Fruit fly (Drosophila melanogaster) whole organism, prepupa: ENCODE results near the gene CG10481.

Experiments used
- Blimp-1 ChIP-seq: fragments of 200-800 bp; sonication (Bioruptor generic); optimal IDR thresholded peaks from 3 replicates; lab custom pipeline; 2017; ENCODE audit warnings: missing biosample characterization, missing genetic modification characterization, mild to moderate bottlenecking, moderate library complexity, missing genetic modification reagents
- CG10631 ChIP-seq: fragments of 200-800 bp; sonication (Bioruptor generic); optimal IDR thresholded peaks from 2 replicates; lab custom pipeline; 2016; ENCODE audit warnings: missing biosample characterization, missing genetic modification characterization
- CG11294 ChIP-seq: fragments of 200-800 bp; sonication (Bioruptor generic); IDR thresholded peaks from 2 replicates; pipeline ENCODE4 v1.3.6; 2022; ENCODE audit warnings: missing biosample characterization, missing genetic modification characterization
- CG11762 ChIP-seq: fragments of 200-800 bp; sonication (Bioruptor generic); optimal IDR thresholded peaks from 3 replicates; lab custom pipeline; 2016; ENCODE audit warnings: missing biosample characterization, missing genetic modification characterization; ENCODE audit not compliant: insufficient read depth
- CG11902 ChIP-seq: fragments of 200-800 bp; sonication (Bioruptor generic); optimal IDR thresholded peaks from 3 replicates; lab custom pipeline; 2016; ENCODE audit warnings: missing biosample characterization, missing genetic modification characterization
- CG16779 ChIP-seq: fragments of 200-800 bp; sonication (Bioruptor generic); optimal IDR thresholded peaks from 3 replicates; lab custom pipeline; 2017; ENCODE audit warnings: missing biosample characterization, mild to moderate bottlenecking, missing genetic modification characterization
- CG3032 ChIP-seq: fragments of 200-800 bp; optimal IDR thresholded peaks from 2 replicates; lab custom pipeline; 2019; ENCODE audit warnings: missing biosample characterization, mild to moderate bottlenecking, missing genetic modification characterization, moderate library complexity
- CG31627 ChIP-seq: fragments of 200-800 bp; sonication (Bioruptor generic); optimal IDR thresholded peaks from 3 replicates; lab custom pipeline; 2016; ENCODE audit warnings: missing biosample characterization, missing genetic modification characterization
- CG32006 ChIP-seq: fragments of 200-800 bp; sonication (Bioruptor generic); optimal IDR thresholded peaks from 3 replicates; lab custom pipeline; 2017; ENCODE audit warnings: missing biosample characterization, mild to moderate bottlenecking, missing genetic modification characterization
- CG34406 ChIP-seq: fragments of 200-800 bp; sonication (Bioruptor generic); optimal IDR thresholded peaks from 3 replicates; lab custom pipeline; 2016; ENCODE audit warnings: missing biosample characterization, missing genetic modification characterization
- CG3919 ChIP-seq: fragments of 200-800 bp; sonication (Bioruptor generic); optimal IDR thresholded peaks from 3 replicates; lab custom pipeline; 2016; ENCODE audit warnings: missing biosample characterization, missing genetic modification characterization
- CG4318 ChIP-seq: fragments of 200-800 bp; sonication (Bioruptor generic); optimal IDR thresholded peaks from 3 replicates; lab custom pipeline; 2017; ENCODE audit warnings: missing biosample characterization, mild to moderate bottlenecking, missing genetic modification characterization
- CG6163 ChIP-seq: fragments of 200-800 bp; sonication (Bioruptor generic); IDR thresholded peaks from 3 replicates; pipeline ENCODE4 v1.3.6; 2022; ENCODE audit warnings: missing biosample characterization, missing genetic modification characterization
- CG6792 ChIP-seq: fragments of 200-800 bp; sonication (Bioruptor generic); optimal IDR thresholded peaks from 3 replicates; lab custom pipeline; 2016; ENCODE audit warnings: missing biosample characterization, missing genetic modification characterization
- CG6854 ChIP-seq: fragments of 200-800 bp; sonication (Bioruptor generic); optimal IDR thresholded peaks from 2 replicates; lab custom pipeline; 2017; ENCODE audit warnings: missing biosample characterization, mild to moderate bottlenecking, missing genetic modification characterization
- CG7368 ChIP-seq: fragments of 200-800 bp; sonication (Bioruptor generic); optimal IDR thresholded peaks from 3 replicates; lab custom pipeline; 2016; ENCODE audit warnings: missing biosample characterization, missing genetic modification characterization
- CG8632 ChIP-seq: fragments of 200-800 bp; sonication (Bioruptor generic); optimal IDR thresholded peaks from 3 replicates; lab custom pipeline; 2016; ENCODE audit warnings: missing biosample characterization, missing genetic modification characterization
- Eip75B ChIP-seq: fragments of 200-800 bp; sonication (Bioruptor generic); optimal IDR thresholded peaks from 3 replicates; lab custom pipeline; 2016; ENCODE audit warnings: missing biosample characterization, missing genetic modification characterization
- Eip78C ChIP-seq: fragments of 200-800 bp; sonication (Bioruptor generic); peaks from one replicate; lab custom pipeline; 2016; ENCODE audit warnings: missing biosample characterization, missing genetic modification characterization
- Eip93F ChIP-seq: fragments of 200-800 bp; sonication (Bioruptor generic); optimal IDR thresholded peaks from 2 replicates; lab custom pipeline; 2016; ENCODE audit warnings: missing biosample characterization, mild to moderate bottlenecking, missing genetic modification characterization
- Ets21C ChIP-seq: fragments of 200-800 bp; sonication (Bioruptor generic); optimal IDR thresholded peaks from 3 replicates; lab custom pipeline; 2016; ENCODE audit warnings: missing biosample characterization, missing genetic modification characterization
- Hr38 ChIP-seq: sonication (Bioruptor generic); optimal IDR thresholded peaks from 2 replicates; lab custom pipeline; 2016; ENCODE audit warnings: missing biosample characterization, missing genetic modification characterization
- Hr39 ChIP-seq: fragments of 200-800 bp; sonication (Bioruptor generic); optimal IDR thresholded peaks from 2 replicates; lab custom pipeline; 2016; ENCODE audit warnings: missing biosample characterization, missing genetic modification characterization
- Hr4 ChIP-seq: fragments of 200-800 bp; sonication (Bioruptor generic); optimal IDR thresholded peaks from 3 replicates; lab custom pipeline; 2016; ENCODE audit warnings: missing biosample characterization, missing genetic modification characterization
- Met ChIP-seq: fragments of 200-800 bp; sonication (Bioruptor generic); optimal IDR thresholded peaks from 3 replicates; lab custom pipeline; 2016; ENCODE audit warnings: missing biosample characterization, missing genetic modification characterization
- OdsH ChIP-seq: fragments of 200-800 bp; sonication (Bioruptor generic); optimal IDR thresholded peaks from 3 replicates; lab custom pipeline; 2016; ENCODE audit warnings: missing biosample characterization, missing genetic modification characterization
- Smox ChIP-seq: fragments of 200-800 bp; sonication (Bioruptor generic); optimal IDR thresholded peaks from 3 replicates; lab custom pipeline; 2016; ENCODE audit warnings: missing biosample characterization, missing genetic modification characterization
- Sox102F ChIP-seq: fragments of 200-800 bp; sonication (Bioruptor generic); optimal IDR thresholded peaks from 2 replicates; lab custom pipeline; 2016; ENCODE audit warnings: missing biosample characterization, mild to moderate bottlenecking, missing genetic modification characterization
- Sox14 ChIP-seq: fragments of 200-800 bp; sonication (Bioruptor generic); optimal IDR thresholded peaks from 3 replicates; lab custom pipeline; 2016; ENCODE audit warnings: missing biosample characterization, missing genetic modification characterization
- Sox15 ChIP-seq: fragments of 200-800 bp; sonication (Bioruptor generic); optimal IDR thresholded peaks from 3 replicates; lab custom pipeline; 2016; ENCODE audit warnings: missing biosample characterization, missing genetic modification characterization
- achi ChIP-seq: fragments of 200-800 bp; sonication (Bioruptor generic); optimal IDR thresholded peaks from 3 replicates; lab custom pipeline; 2016; ENCODE audit warnings: missing biosample characterization, missing genetic modification characterization
- acj6 ChIP-seq: fragments of 200-800 bp; sonication (Bioruptor generic); optimal IDR thresholded peaks from 3 replicates; lab custom pipeline; 2016; ENCODE audit warnings: missing biosample characterization, missing genetic modification characterization
- cyc ChIP-seq: fragments of 200-800 bp; sonication (Bioruptor generic); optimal IDR thresholded peaks from 3 replicates; lab custom pipeline; 2016; ENCODE audit warnings: missing biosample characterization, missing genetic modification characterization
- dac ChIP-seq: fragments of 200-800 bp; sonication (Bioruptor generic); optimal IDR thresholded peaks from 2 replicates; lab custom pipeline; 2017; ENCODE audit warnings: missing biosample characterization, mild to moderate bottlenecking, missing genetic modification characterization
- dsx ChIP-seq: fragments of 200-800 bp; optimal IDR thresholded peaks from 3 replicates; lab custom pipeline; 2019; ENCODE audit warnings: missing biosample characterization, mild to moderate bottlenecking, missing genetic modification characterization, moderate library complexity; ENCODE audit not compliant: poor library complexity, severe bottlenecking
- eg ChIP-seq: fragments of 200-800 bp; sonication (Bioruptor generic); IDR thresholded peaks from 3 replicates; pipeline ENCODE4 v1.3.6; 2022; ENCODE audit warnings: missing biosample characterization, missing genetic modification characterization
- esn ChIP-seq: fragments of 200-800 bp; sonication (Bioruptor generic); optimal IDR thresholded peaks from 2 replicates; lab custom pipeline; 2016; ENCODE audit warnings: missing biosample characterization, mild to moderate bottlenecking, missing genetic modification characterization, moderate library complexity
- fd85E ChIP-seq: fragments of 200-800 bp; sonication (Bioruptor generic); optimal IDR thresholded peaks from 3 replicates; lab custom pipeline; 2016; ENCODE audit warnings: missing biosample characterization, missing genetic modification characterization
- lz ChIP-seq: fragments of 200-800 bp; sonication (Bioruptor generic); optimal IDR thresholded peaks from 3 replicates; lab custom pipeline; 2016; ENCODE audit warnings: missing biosample characterization, missing genetic modification characterization
- pdm3 ChIP-seq: fragments of 200-800 bp; sonication (Bioruptor generic); optimal IDR thresholded peaks from 3 replicates; lab custom pipeline; 2016; ENCODE audit warnings: missing biosample characterization, missing genetic modification characterization
- salr ChIP-seq, 2 experiments: fragments of 200-800 bp; sonication (Bioruptor generic); optimal IDR thresholded peaks; 3 replicates each; lab custom pipeline; 2016 to 2018; ENCODE audit warnings: missing biosample characterization in 2 of 2, missing genetic modification characterization in 2 of 2, mild to moderate bottlenecking in 1 of 2
- ss ChIP-seq, 2 experiments: fragments of 200-800 bp; sonication (Bioruptor generic); optimal IDR thresholded peaks; 2 replicates in 1 of 2; 3 replicates in 1 of 2; lab custom pipeline; 2017 to 2018; ENCODE audit warnings: mild to moderate bottlenecking in 2 of 2, missing biosample characterization in 2 of 2, missing genetic modification characterization in 2 of 2, moderate library complexity in 1 of 2
- svp ChIP-seq: fragments of 200-800 bp; sonication (Bioruptor generic); peaks from one replicate; lab custom pipeline; 2016; ENCODE audit warnings: missing biosample characterization, missing genetic modification characterization
- topi ChIP-seq: fragments of 200-800 bp; sonication (Bioruptor generic); optimal IDR thresholded peaks from 3 replicates; lab custom pipeline; 2016; ENCODE audit warnings: missing biosample characterization, missing genetic modification characterization

CG10481 gene

dm6 chr2L:19894826-19895225, 2.5 kb upstream of the CG10481 start (continued):
- TF ChIP-seq Ets21C (no peak), CG6854 (GFP tag; lab: Kevin White, UChicago) (no peak), Sox15 (no peak), eg (GFP tag; lab: Robert Waterston, UW) (0 out of 3 replicates have a peak, but pooled peaks have one; percentile 36), esn (GFP tag; lab: Kevin White, UChicago) (no peak), Sox102F (GFP tag; lab: Kevin White, UChicago) (no peak), ss (GFP tag; optimal IDR thresholded peaks at IDR 0.05; lab: Kevin White, UChicago) (peak; percentile 18 to 43), CG11762 (GFP tag; lab: Kevin White, UChicago) (no peak), OdsH (no peak), Blimp-1 (no peak)

dm6 chr2L:19888347-19888746, 4.0 kb downstream of the CG10481 start:
- TF ChIP-seq dsx (GFP tag; lab: Kevin White, UChicago) (no peak), acj6 (GFP tag; lab: Kevin White, UChicago) (no peak), CG32006 (GFP tag; lab: Kevin White, UChicago) (no peak), achi (no peak), CG4318 (no peak), CG11762 (GFP tag; lab: Kevin White, UChicago) (no peak), Ets21C (no peak), Eip93F (no peak), CG7368 (no peak), lz (GFP tag; lab: Kevin White, UChicago) (no peak), cyc (GFP tag; lab: Kevin White, UChicago) (no peak), Hr38 (GFP tag; lab: Kevin White, UChicago) (no peak), CG16779 (tag; lab: Kevin White, UChicago) (no peak), CG11294 (GFP tag; lab: Robert Waterston, UW) (no peak), CG8632 (no peak)

dm6 chr2L:19887468-19887867, 4.9 kb downstream of the CG10481 start:
- peak; percentile 58 for TF ChIP-seq esn (GFP tag; lab: Kevin White, UChicago)
- no peak for TF ChIP-seq Blimp-1
- peak; percentile 21 for TF ChIP-seq CG6792 (GFP tag; lab: Kevin White, UChicago)
- TF ChIP-seq cyc (GFP tag; lab: Kevin White, UChicago): peak; percentile 73
- TF ChIP-seq lz (GFP tag; lab: Kevin White, UChicago): peak; percentile 64
- TF ChIP-seq Sox14 (GFP tag; lab: Kevin White, UChicago): peak; percentile 51
- TF ChIP-seq topi (GFP tag; lab: Kevin White, UChicago): peak; percentile 29
- peak; percentile 41 for TF ChIP-seq acj6 (GFP tag; lab: Kevin White, UChicago)
- TF ChIP-seq OdsH: peak; percentile 26
- TF ChIP-seq CG3919 (GFP tag; lab: Kevin White, UChicago): peak; percentile 53
- no peak for TF ChIP-seq fd85E (GFP tag; lab: Kevin White, UChicago)
- TF ChIP-seq Smox (GFP tag; lab: Kevin White, UChicago): peak; percentile 39
- no peak for TF ChIP-seq CG34406 (GFP tag; lab: Kevin White, UChicago)
- peak; percentile 19 for TF ChIP-seq svp (GFP tag; lab: Kevin White, UChicago)
- peak; percentile 13 for TF ChIP-seq CG10631 (GFP tag; lab: Kevin White, UChicago)
- TF ChIP-seq CG32006 (GFP tag; lab: Kevin White, UChicago): no peak
- TF ChIP-seq CG6163: no peak
- peak in 1 of 2 experiments; percentile 28 for TF ChIP-seq salr (GFP tag; optimal IDR thresholded peaks at IDR 0.05; lab: Kevin White, UChicago)
- peak; percentile 9 for TF ChIP-seq Hr4
- peak; percentile 52 for TF ChIP-seq CG11902 (GFP tag; lab: Kevin White, UChicago)
- TF ChIP-seq Ets21C: peak; percentile 29
- peak; percentile 25 for TF ChIP-seq CG3032 (tag; lab: Kevin White, UChicago)
- TF ChIP-seq CG31627 (GFP tag; lab: Kevin White, UChicago): peak; percentile 77
- peak; percentile 9 for TF ChIP-seq Eip75B (GFP tag; lab: Kevin White, UChicago)
- TF ChIP-seq pdm3 (GFP tag; lab: Kevin White, UChicago): peak; percentile 39
- TF ChIP-seq dsx (GFP tag; lab: Kevin White, UChicago): no peak
- TF ChIP-seq Hr39 (GFP tag; lab: Kevin White, UChicago): peak; percentile 73
- TF ChIP-seq Met (GFP tag; lab: Kevin White, UChicago): peak; percentile 59
- TF ChIP-seq dac (GFP tag; lab: Kevin White, UChicago): peak; percentile 13
- TF ChIP-seq Eip78C (GFP tag; lab: Kevin White, UChicago): peak; percentile 48
- TF ChIP-seq Sox15: peak; percentile 34
